Worm (Caenorhabditis elegans) whole organism, L1 larva: ENCODE results near the gene F55G7.5.

ENCODE experiments used
- dpl-1 ChIP-seq, 3 experiments: fragments of 150-350 bp in 2 of 3; sonication (generic microtip) in 1 of 3; optimal IDR thresholded peaks; 2 replicates each; lab custom pipeline; 2014 to 2017; ENCODE audit warnings: missing biosample characterization in 3 of 3, missing genetic modification characterization in 3 of 3, missing genetic modification reagents in 3 of 3
- ets-5 ChIP-seq: fragments of 200-800 bp; sonication (Bioruptor generic); IDR thresholded peaks from 2 replicates; pipeline ENCODE4 v1.3.6; 2022; ENCODE audit warnings: missing genetic modification characterization, missing compliant biosample characterization
- tbx-2 ChIP-seq: sonication (generic microtip); optimal IDR thresholded peaks from 2 replicates; lab custom pipeline; 2016; ENCODE audit warnings: missing genetic modification characterization, missing compliant biosample characterization

DNA sequence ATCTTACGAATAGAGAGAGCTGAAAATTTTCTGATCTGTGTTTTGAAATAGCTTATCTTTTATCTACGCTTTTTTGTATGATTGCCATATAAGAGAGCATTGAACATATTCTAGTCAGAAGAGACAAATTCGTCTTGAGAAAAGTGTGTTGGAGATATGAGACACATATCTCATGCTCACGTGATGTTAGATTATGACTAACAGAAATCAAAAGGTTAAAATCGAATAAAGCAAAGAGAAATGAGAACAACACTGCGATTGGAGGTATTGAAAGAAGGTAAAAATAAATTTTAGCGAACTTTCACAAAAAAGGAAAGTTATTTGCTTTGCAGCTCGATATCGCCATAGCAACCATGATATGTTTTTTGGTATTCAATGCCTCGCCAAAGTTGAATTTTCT, 43.3 kb upstream of the F55G7.5 start, which contains the start of gene nhr-167:
- TF ChIP-seq ets-5 (GFP tag; lab: Robert Waterston, UW): no peak
- no peak for TF ChIP-seq dpl-1 (GFP tag; optimal IDR thresholded peaks at IDR 0.05; lab: Kevin White, UChicago)
- no peak for TF ChIP-seq tbx-2 (tag; lab: Kevin White, UChicago)
